Fruit fly (Drosophila melanogaster): ENCODE data around the gene RpS14a.

RpS14a gene

dm6 chrX:7973325-7973954 is 39.9 kb downstream of the RpS14a start:
- no peak for TF ChIP-seq CG14711 (tag; optimal IDR thresholded peaks at IDR 0.05)
- TF ChIP-seq cnc (optimal IDR thresholded peaks at IDR 0.05): no peak
- no peak for TF ChIP-seq CG5204 (GFP tag; optimal IDR thresholded peaks at IDR 0.05)
- no peak for TF ChIP-seq CG7045 (GFP tag; optimal IDR thresholded peaks at IDR 0.05)
- TF ChIP-seq pad (GFP tag; optimal IDR thresholded peaks at IDR 0.05): no peak
- no peak for TF ChIP-seq CG11617 (GFP tag; optimal IDR thresholded peaks at IDR 0.05)
- no peak for TF ChIP-seq CG33017 (tag; optimal IDR thresholded peaks at IDR 0.05)
- no peak for TF ChIP-seq bab1 (GFP tag; optimal IDR thresholded peaks at IDR 0.05)
- no peak for TF ChIP-seq kay (GFP tag; ENCODE audit: borderline replicate concordance)
- TF ChIP-seq Mnt (GFP tag; optimal IDR thresholded peaks at IDR 0.05): no peak
- TF ChIP-seq CG1620 (GFP tag; optimal IDR thresholded peaks at IDR 0.05): no peak
- no peak for TF ChIP-seq Crg-1 (GFP tag; optimal IDR thresholded peaks at IDR 0.05)
- no peak for TF ChIP-seq CG12768 (GFP tag; optimal IDR thresholded peaks at IDR 0.05)
- no peak for TF ChIP-seq Clk (GFP tag; optimal IDR thresholded peaks at IDR 0.05)
- no peak for TF ChIP-seq ovo (GFP tag; optimal IDR thresholded peaks at IDR 0.05)
- TF ChIP-seq toe (GFP tag; optimal IDR thresholded peaks at IDR 0.05): no peak
- TF ChIP-seq tj (GFP tag; optimal IDR thresholded peaks at IDR 0.05): no peak
- TF ChIP-seq Hr96 (GFP tag; optimal IDR thresholded peaks at IDR 0.05): no peak
- TF ChIP-seq CG7101 (tag; optimal IDR thresholded peaks at IDR 0.05): no peak

dm6 chrX:7975516-7976257 is 42.1 kb downstream of the RpS14a start:
- TF ChIP-seq CG12768 (GFP tag; optimal IDR thresholded peaks at IDR 0.05) (no peak), tj (GFP tag; optimal IDR thresholded peaks at IDR 0.05) (no peak), pad (GFP tag; optimal IDR thresholded peaks at IDR 0.05) (no peak), Mnt (GFP tag; optimal IDR thresholded peaks at IDR 0.05) (no peak), CG7101 (tag; optimal IDR thresholded peaks at IDR 0.05) (no peak), CG14711 (tag; optimal IDR thresholded peaks at IDR 0.05) (no peak), kay (GFP tag; ENCODE audit: borderline replicate concordance) (no peak), toe (GFP tag; optimal IDR thresholded peaks at IDR 0.05) (no peak), Clk (GFP tag; optimal IDR thresholded peaks at IDR 0.05) (no peak), bab1 (GFP tag; optimal IDR thresholded peaks at IDR 0.05) (no peak), cnc (optimal IDR thresholded peaks at IDR 0.05) (no peak), CG11617 (GFP tag; optimal IDR thresholded peaks at IDR 0.05) (no peak), CG5204 (GFP tag; optimal IDR thresholded peaks at IDR 0.05) (no peak), CG33017 (tag; optimal IDR thresholded peaks at IDR 0.05) (no peak), ovo (GFP tag; optimal IDR thresholded peaks at IDR 0.05) (no peak), CG7045 (GFP tag; optimal IDR thresholded peaks at IDR 0.05) (no peak), Hr96 (GFP tag; optimal IDR thresholded peaks at IDR 0.05) (no peak)

- no peak for TF ChIP-seq CG14711 (tag; optimal IDR thresholded peaks at IDR 0.05)
- TF ChIP-seq CG5204 (GFP tag; optimal IDR thresholded peaks at IDR 0.05): no peak
- TF ChIP-seq pad (GFP tag; optimal IDR thresholded peaks at IDR 0.05): no peak
- TF ChIP-seq bab1 (GFP tag; optimal IDR thresholded peaks at IDR 0.05): no peak
- no peak for TF ChIP-seq Mnt (GFP tag; optimal IDR thresholded peaks at IDR 0.05)
- no peak for TF ChIP-seq cnc (optimal IDR thresholded peaks at IDR 0.05)
- TF ChIP-seq cic (GFP tag; optimal IDR thresholded peaks at IDR 0.05): no peak
- no peak for TF ChIP-seq CG7101 (tag; optimal IDR thresholded peaks at IDR 0.05)
- no peak for TF ChIP-seq ovo (GFP tag; optimal IDR thresholded peaks at IDR 0.05)
- TF ChIP-seq CG11617 (GFP tag; optimal IDR thresholded peaks at IDR 0.05): no peak
- no peak for TF ChIP-seq Hr96 (GFP tag; optimal IDR thresholded peaks at IDR 0.05)
- TF ChIP-seq Clk (GFP tag; optimal IDR thresholded peaks at IDR 0.05): no peak
- TF ChIP-seq CG33017 (tag; optimal IDR thresholded peaks at IDR 0.05): no peak
- no peak for TF ChIP-seq toe (GFP tag; optimal IDR thresholded peaks at IDR 0.05)
- no peak for TF ChIP-seq Crg-1 (GFP tag; optimal IDR thresholded peaks at IDR 0.05)
- TF ChIP-seq CG1620 (GFP tag; optimal IDR thresholded peaks at IDR 0.05): no peak
Observed at dm6 chrX:7976976-7977834, 43.7 kb downstream of the RpS14a start.

- TF ChIP-seq cic (GFP tag; optimal IDR thresholded peaks at IDR 0.05) (no peak), kay (GFP tag; ENCODE audit: borderline replicate concordance) (no peak), CG7045 (GFP tag; optimal IDR thresholded peaks at IDR 0.05) (no peak), Crg-1 (GFP tag; optimal IDR thresholded peaks at IDR 0.05) (no peak), CG1620 (GFP tag; optimal IDR thresholded peaks at IDR 0.05) (no peak), CG7101 (tag; optimal IDR thresholded peaks at IDR 0.05) (no peak), CG14711 (tag; optimal IDR thresholded peaks at IDR 0.05) (no peak), CG11617 (GFP tag; optimal IDR thresholded peaks at IDR 0.05) (no peak), CG5204 (GFP tag; optimal IDR thresholded peaks at IDR 0.05) (no peak), CG33017 (tag; optimal IDR thresholded peaks at IDR 0.05) (no peak), Hr96 (GFP tag; optimal IDR thresholded peaks at IDR 0.05) (no peak), CG12768 (GFP tag; optimal IDR thresholded peaks at IDR 0.05) (no peak), Mnt (GFP tag; optimal IDR thresholded peaks at IDR 0.05) (no peak), pad (GFP tag; optimal IDR thresholded peaks at IDR 0.05) (no peak), tj (GFP tag; optimal IDR thresholded peaks at IDR 0.05) (no peak), bab1 (GFP tag; optimal IDR thresholded peaks at IDR 0.05) (no peak), toe (GFP tag; optimal IDR thresholded peaks at IDR 0.05) (no peak), cnc (optimal IDR thresholded peaks at IDR 0.05) (no peak), ovo (GFP tag; optimal IDR thresholded peaks at IDR 0.05) (no peak), Clk (GFP tag; optimal IDR thresholded peaks at IDR 0.05) (no peak)
Observed at dm6 chrX:7978027-7978426, 44.5 kb downstream of the RpS14a start.

dm6 chrX:7979202-7979601 is 45.7 kb downstream of the RpS14a start:
- TF ChIP-seq CG1620 (GFP tag; optimal IDR thresholded peaks at IDR 0.05): no peak
- TF ChIP-seq CG33017 (tag; optimal IDR thresholded peaks at IDR 0.05): no peak
- no peak for TF ChIP-seq CG5204 (GFP tag; optimal IDR thresholded peaks at IDR 0.05)
- TF ChIP-seq Mnt (GFP tag; optimal IDR thresholded peaks at IDR 0.05): no peak
- TF ChIP-seq CG14711 (tag; optimal IDR thresholded peaks at IDR 0.05): no peak
- TF ChIP-seq CG7101 (tag; optimal IDR thresholded peaks at IDR 0.05): no peak
- TF ChIP-seq toe (GFP tag; optimal IDR thresholded peaks at IDR 0.05): no peak
- no peak for TF ChIP-seq pad (GFP tag; optimal IDR thresholded peaks at IDR 0.05)
- no peak for TF ChIP-seq tj (GFP tag; optimal IDR thresholded peaks at IDR 0.05)
- TF ChIP-seq cnc (optimal IDR thresholded peaks at IDR 0.05): no peak
- no peak for TF ChIP-seq CG7045 (GFP tag; optimal IDR thresholded peaks at IDR 0.05)
- TF ChIP-seq Clk (GFP tag; optimal IDR thresholded peaks at IDR 0.05): no peak
- TF ChIP-seq Hr96 (GFP tag; optimal IDR thresholded peaks at IDR 0.05): no peak
- no peak for TF ChIP-seq ovo (GFP tag; optimal IDR thresholded peaks at IDR 0.05)
- no peak for TF ChIP-seq Crg-1 (GFP tag; optimal IDR thresholded peaks at IDR 0.05)
